Worm (Caenorhabditis elegans): Measurements from ENCODE around the gene Y55F3AM.13.

The Y55F3AM.13 gene

DNA sequence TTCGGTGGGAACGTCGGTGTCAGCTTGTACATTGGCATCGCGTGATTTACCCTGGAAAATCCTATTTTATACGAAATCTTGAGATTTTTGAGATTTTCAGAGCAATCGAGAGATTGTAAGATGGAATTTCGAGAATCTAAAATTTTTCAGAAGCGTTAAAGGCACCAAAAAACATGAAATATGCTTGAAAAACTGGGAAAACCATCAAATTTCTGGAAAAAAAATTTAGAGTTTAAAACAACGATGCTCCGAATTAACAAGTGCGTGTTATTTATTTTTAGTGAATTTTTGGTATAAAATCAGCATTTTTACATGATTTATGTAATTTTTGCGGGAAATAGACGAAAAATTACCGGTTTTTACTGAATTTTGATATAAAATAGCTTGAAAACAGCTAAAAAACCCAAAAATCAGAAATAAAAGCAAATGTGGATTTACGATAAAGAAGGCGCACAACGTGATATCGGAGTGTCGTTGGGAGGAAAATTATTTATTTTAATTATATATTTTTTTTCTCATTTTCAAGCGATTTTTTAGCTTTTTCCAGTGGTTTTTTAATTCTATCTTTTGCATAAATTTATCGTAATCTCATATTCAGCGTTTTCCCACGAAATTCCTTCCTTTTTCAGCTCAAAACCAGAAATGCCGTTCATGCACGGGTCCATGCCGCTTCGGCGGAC, at the start of gene Y55F3AM.13, which contains the start of gene mrps-25:
Y55F3AM.13 (minus strand) TSS at position 51 of the 680 bp plus-strand sequence.
mrps-25 (plus strand) TSS at position 630 of the 680 bp plus-strand sequence.
- TF ChIP-seq him-1 (tag; optimal IDR thresholded peaks at IDR 0.05) (no peak), dao-5 (tag; optimal IDR thresholded peaks at IDR 0.05) (no peak), W03F9.2 (tag; optimal IDR thresholded peaks at IDR 0.05) (no peak)

DNA sequence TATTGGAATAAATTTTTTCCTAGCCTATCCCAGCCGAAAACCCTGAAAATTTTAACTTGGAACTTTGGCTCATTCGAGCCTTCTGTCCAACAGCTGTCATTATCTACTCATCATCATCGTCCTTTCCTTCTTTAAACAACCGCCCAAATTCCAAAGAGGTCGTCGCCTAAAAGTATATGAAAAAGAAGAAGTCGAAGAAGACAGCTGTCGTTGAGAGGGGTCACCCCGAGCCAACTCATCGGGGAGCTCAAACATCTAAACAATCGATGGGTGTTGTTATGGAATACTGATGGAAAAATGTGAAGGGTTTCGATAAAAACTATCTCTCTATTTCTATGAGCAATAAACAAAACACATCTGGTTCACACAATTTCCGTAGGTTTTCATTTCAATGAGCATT, 49.0 kb upstream of the Y55F3AM.13 start:
- TF ChIP-seq dao-5 (tag; optimal IDR thresholded peaks at IDR 0.05) (no peak), him-1 (tag; optimal IDR thresholded peaks at IDR 0.05) (no peak), W03F9.2 (tag; optimal IDR thresholded peaks at IDR 0.05) (no peak)

DNA sequence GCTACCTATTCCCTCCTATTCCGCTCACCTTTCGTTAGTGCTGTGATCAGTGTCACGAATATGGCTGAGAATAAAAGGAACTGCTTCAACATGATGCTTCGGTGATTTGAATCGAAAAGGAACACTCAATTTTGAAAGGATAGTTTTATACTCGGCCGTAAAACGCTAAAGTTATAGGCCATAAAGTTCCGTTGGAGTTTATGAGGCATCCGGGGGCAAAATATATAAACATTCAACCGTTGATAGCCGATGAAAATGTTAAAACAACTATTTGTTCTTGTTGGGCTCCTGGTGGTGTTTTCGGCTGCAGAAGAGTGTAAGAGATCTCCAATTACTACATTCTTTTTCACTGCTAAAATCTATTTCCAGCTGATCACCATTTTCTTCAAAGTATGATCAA, 48.4 kb upstream of the Y55F3AM.13 start, which contains the start of the genes C44B12.9 and C44B12.3:
C44B12.9 (minus strand) TSS at position 101 of the 400 bp plus-strand sequence.
C44B12.3 (plus strand) TSS at position 249 of the 400 bp plus-strand sequence.
- TF ChIP-seq W03F9.2 (tag; optimal IDR thresholded peaks at IDR 0.05) = no peak
- no peak for TF ChIP-seq dao-5 (tag; optimal IDR thresholded peaks at IDR 0.05)
- no peak for TF ChIP-seq him-1 (tag; optimal IDR thresholded peaks at IDR 0.05)

- no peak for TF ChIP-seq W03F9.2 (tag; optimal IDR thresholded peaks at IDR 0.05)
Observed at ce11 chrIV:1097153-1097552, 41.0 kb upstream of the Y55F3AM.13 start, which contains the start of gene cox-18. Gene cox-18 (plus strand): TSS chrIV:1097453.

DNA sequence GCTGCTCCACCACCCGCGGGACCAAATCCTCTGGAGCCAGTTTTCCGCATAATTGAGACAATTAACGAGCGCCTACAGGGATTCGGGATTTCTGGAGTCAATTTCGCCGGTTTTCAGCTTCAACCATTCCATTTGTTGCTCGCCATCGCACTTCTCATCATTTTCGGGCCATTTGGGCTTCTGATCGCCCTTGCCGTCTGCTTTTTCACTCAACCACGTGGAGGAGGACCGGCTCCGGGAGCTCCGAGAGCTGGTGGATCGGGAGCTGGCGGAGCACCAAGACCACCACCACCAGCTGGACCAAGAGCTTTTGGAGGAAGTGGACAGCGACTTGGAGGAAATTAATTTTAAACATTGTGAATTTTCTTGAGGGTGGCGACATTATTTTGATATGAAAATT, 40.0 kb upstream of the Y55F3AM.13 start:
- no peak for TF ChIP-seq W03F9.2 (tag; optimal IDR thresholded peaks at IDR 0.05)

DNA sequence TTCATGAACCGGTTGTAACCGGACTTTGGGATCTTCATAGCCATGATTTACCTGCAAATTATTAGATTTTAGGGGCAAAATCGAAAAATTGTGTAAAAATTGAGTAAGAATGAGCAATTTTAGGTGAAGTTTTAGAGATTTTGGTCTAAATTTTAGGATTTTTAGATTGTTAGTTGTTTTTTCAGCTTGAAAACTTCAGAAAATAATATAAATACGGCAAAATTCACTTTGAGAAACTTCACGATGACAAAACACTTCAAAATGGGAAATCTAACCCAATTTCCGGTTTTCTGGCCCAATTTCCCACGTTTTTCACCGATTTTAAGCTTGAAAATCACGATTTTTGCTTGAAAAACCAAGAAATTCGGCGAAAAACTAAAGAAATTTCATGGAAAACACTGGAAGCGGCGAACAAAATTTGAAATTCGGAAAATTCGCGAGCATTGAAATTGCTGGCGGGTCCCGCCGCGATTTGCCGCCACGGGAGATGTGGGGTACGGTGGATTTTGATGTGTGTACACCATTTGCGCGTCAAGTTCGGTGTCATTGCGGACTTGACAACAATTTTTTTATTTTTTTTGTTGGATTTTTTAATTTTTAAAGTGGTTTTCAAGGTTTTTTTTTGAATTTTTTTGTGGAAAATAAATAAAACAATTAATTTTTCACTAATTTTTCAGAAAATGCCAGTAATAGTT, 37.9 kb upstream of the Y55F3AM.13 start, which contains the start of the genes cct-8 and Y55F3AR.2:
cct-8 (minus strand) TSS at position 51 of the 695 bp plus-strand sequence.
Y55F3AR.2 (plus strand) TSS at position 672 of the 695 bp plus-strand sequence.
- TF ChIP-seq W03F9.2 (tag; optimal IDR thresholded peaks at IDR 0.05) (peak; percentile 97), him-1 (tag; optimal IDR thresholded peaks at IDR 0.05) (peak; percentile 94), dao-5 (tag; optimal IDR thresholded peaks at IDR 0.05) (no peak)

DNA sequence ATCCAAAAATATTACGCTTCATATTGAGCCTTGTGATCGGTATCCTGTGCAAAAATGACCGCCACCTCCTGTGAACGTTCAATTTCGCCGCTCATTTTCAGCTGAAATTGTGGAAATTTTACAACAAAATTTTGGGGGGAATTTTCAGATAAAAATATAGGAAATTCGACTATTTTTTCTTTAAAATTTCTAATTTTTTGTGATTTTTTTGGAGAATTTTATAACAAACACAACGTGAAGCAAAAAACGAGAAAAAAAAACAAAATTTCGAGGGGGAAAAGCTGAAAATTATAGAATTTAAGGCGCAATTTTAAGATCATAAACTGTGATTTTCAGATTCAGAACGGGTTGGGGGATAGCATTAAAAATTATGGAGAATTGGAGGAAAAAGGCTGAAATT, 30.8 kb upstream of the Y55F3AM.13 start, which contains the start of gene csn-4:
csn-4 (minus strand) TSS at position 101 of the 400 bp plus-strand sequence.
- TF ChIP-seq dao-5 (tag; optimal IDR thresholded peaks at IDR 0.05) (no peak), W03F9.2 (tag; optimal IDR thresholded peaks at IDR 0.05) (no peak), him-1 (tag; optimal IDR thresholded peaks at IDR 0.05) (no peak)

- TF ChIP-seq him-1 (tag; optimal IDR thresholded peaks at IDR 0.05) = no peak
- no peak for TF ChIP-seq W03F9.2 (tag; optimal IDR thresholded peaks at IDR 0.05)
- no peak for TF ChIP-seq dao-5 (tag; optimal IDR thresholded peaks at IDR 0.05)
Observed at ce11 chrIV:1075484-1075883, 19.4 kb upstream of the Y55F3AM.13 start.

DNA sequence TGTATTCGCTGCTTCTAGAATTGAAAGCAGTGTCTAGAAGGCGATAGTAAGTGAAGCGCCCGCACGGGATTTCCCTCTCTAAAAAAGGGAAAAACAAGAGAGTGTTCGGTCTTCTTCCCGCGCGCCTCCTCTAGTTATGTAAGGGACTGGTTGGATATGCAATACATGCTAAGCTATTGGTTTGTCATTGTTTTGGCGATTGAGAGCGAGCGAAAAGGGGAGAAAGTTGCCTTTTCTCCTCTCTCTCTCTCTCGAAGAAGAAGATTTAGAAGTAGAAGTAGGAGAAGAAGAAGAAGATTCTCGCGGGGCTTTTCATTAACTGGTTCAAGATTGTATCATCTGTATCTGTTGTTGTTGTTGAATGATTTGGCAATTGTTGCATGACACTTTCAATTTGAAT, 18.0 kb upstream of the Y55F3AM.13 start:
- TF ChIP-seq him-1 (tag; optimal IDR thresholded peaks at IDR 0.05) (no peak), dao-5 (tag; optimal IDR thresholded peaks at IDR 0.05) (no peak), W03F9.2 (tag; optimal IDR thresholded peaks at IDR 0.05) (no peak)

DNA sequence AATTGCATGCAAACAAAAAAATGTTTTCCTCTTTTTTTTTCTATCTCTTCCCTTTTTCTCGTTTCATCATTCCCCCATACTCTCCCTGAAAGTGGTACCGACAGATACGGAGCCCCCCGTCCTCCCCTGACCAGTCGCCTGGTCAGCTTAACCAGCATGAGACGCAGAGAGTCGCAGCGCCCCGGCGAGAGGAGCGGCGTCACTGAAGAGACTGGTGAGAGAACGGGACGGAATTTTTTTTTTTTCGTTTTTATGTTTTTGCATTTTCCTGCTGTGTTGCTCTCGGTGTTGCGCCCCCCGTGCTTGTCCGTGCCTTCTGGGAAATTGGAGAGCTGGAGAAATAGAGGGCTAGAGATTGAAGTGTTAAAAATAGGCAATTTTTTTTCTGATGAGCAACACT, 14.3 kb upstream of the Y55F3AM.13 start:
- TF ChIP-seq dao-5 (tag; optimal IDR thresholded peaks at IDR 0.05) (no peak), him-1 (tag; optimal IDR thresholded peaks at IDR 0.05) (peak; percentile 77), W03F9.2 (tag; optimal IDR thresholded peaks at IDR 0.05) (peak; percentile 14)

ce11 chrIV:1068730-1069244, 12.7 kb upstream of the Y55F3AM.13 start:
- no peak for TF ChIP-seq dao-5 (tag; optimal IDR thresholded peaks at IDR 0.05)
- TF ChIP-seq him-1 (tag; optimal IDR thresholded peaks at IDR 0.05) = no peak
- no peak for TF ChIP-seq W03F9.2 (tag; optimal IDR thresholded peaks at IDR 0.05)

- TF ChIP-seq him-1 (tag; optimal IDR thresholded peaks at IDR 0.05) (no peak), dao-5 (tag; optimal IDR thresholded peaks at IDR 0.05) (no peak), W03F9.2 (tag; optimal IDR thresholded peaks at IDR 0.05) (no peak)
Observed at ce11 chrIV:1067430-1067829, 11.3 kb upstream of the Y55F3AM.13 start, which contains the start of gene znf-782. Gene znf-782 (minus strand): TSS chrIV:1067525.

DNA sequence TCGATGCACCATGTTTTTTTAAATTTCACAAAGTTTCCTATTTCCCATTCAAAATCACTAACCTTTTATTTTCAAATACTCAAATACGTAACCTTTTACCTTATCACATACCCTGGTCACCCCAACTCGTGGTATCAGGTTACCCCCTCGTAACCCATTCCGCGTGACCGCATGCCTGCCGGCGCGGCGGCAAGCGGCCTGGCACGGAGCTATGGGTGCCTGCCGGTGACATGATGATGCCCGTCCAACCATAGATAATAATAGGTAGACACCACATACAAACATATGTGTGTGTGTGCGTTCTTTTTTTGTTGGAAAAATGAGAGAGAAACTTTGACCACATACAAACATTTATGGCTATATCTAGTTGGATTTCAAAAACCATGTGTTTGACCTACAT, 9.5 kb upstream of the Y55F3AM.13 start:
- TF ChIP-seq him-1 (tag; optimal IDR thresholded peaks at IDR 0.05) (no peak), W03F9.2 (tag; optimal IDR thresholded peaks at IDR 0.05) (no peak), dao-5 (tag; optimal IDR thresholded peaks at IDR 0.05) (no peak)
